Worm (Caenorhabditis elegans) whole organism, early embryonic: ENCODE measurements around the gene F21H7.2.

Experiments
- B0310.2 ChIP-seq: sonication (generic microtip); optimal IDR thresholded peaks from 2 replicates; lab custom pipeline; 2016; ENCODE audit warnings: mild to moderate bottlenecking, missing genetic modification characterization, missing compliant biosample characterization
- aly-1 ChIP-seq: sonication (generic microtip); optimal IDR thresholded peaks from 2 replicates; lab custom pipeline; 2016; ENCODE audit warnings: missing genetic modification characterization, missing compliant biosample characterization
- ama-1 ChIP-seq: fragments of 150-350 bp; optimal IDR thresholded peaks from 2 replicates; lab custom pipeline; 2014
- ceh-13 ChIP-seq: fragments of 200-800 bp; sonication (Bioruptor generic); optimal IDR thresholded peaks from 2 replicates; lab custom pipeline; 2018; ENCODE audit warnings: mild to moderate bottlenecking, missing genetic modification characterization, missing compliant biosample characterization
- ets-7 ChIP-seq: sonication (generic microtip); optimal IDR thresholded peaks from 2 replicates; lab custom pipeline; 2016; ENCODE audit warnings: missing genotype, missing genetic modification characterization, missing compliant biosample characterization
- flt-1 ChIP-seq: fragments of 200-800 bp; sonication (Bioruptor generic); IDR thresholded peaks from 2 replicates; pipeline ENCODE4 v1.3.6; 2022; ENCODE audit warnings: missing genetic modification characterization, missing compliant biosample characterization
- hmbx-1 ChIP-seq: sonication (generic microtip); optimal IDR thresholded peaks from 2 replicates; lab custom pipeline; 2016; ENCODE audit warnings: mild to moderate bottlenecking, missing genetic modification characterization, missing compliant biosample characterization
- hmg-4 ChIP-seq: fragments of 200-800 bp; sonication (Bioruptor generic); optimal IDR thresholded peaks from 2 replicates; lab custom pipeline; 2018; ENCODE audit warnings: mild to moderate bottlenecking, missing genetic modification characterization, missing compliant biosample characterization
- hnd-1 ChIP-seq: sonication (generic microtip); optimal IDR thresholded peaks from 2 replicates; lab custom pipeline; 2016; ENCODE audit warnings: missing genetic modification characterization, missing compliant biosample characterization
- sea-1 ChIP-seq: fragments of 200-800 bp; sonication (Bioruptor generic); conservative IDR thresholded peaks from 2 replicates; pipeline ENCODE4 v1.3.6; 2022; ENCODE audit warnings: missing genetic modification characterization, missing compliant biosample characterization
- tbx-37 ChIP-seq: fragments of 200-800 bp; sonication (Bioruptor generic); conservative IDR thresholded peaks from 2 replicates; pipeline ENCODE4 v1.3.6; 2022; ENCODE audit warnings: missing genetic modification reagents, missing genetic modification characterization, missing compliant biosample characterization
- tra-4 ChIP-seq: sonication (generic microtip); optimal IDR thresholded peaks from 2 replicates; lab custom pipeline; 2017; ENCODE audit warnings: missing genetic modification characterization, missing compliant biosample characterization

- TF ChIP-seq ama-1 (lab: Kevin White, UChicago) = no peak
- TF ChIP-seq tbx-37 (GFP tag; lab: Robert Waterston, UW) = no peak
- TF ChIP-seq flt-1 (GFP tag; lab: Robert Waterston, UW) = no peak
- no peak for TF ChIP-seq hnd-1
- no peak for TF ChIP-seq tra-4 (tag; lab: Kevin White, UChicago)
- no peak for TF ChIP-seq hmbx-1 (tag; lab: Kevin White, UChicago)
- TF ChIP-seq B0310.2 = no peak
- TF ChIP-seq ets-7 (tag; lab: Kevin White, UChicago) = no peak
- no peak for TF ChIP-seq sea-1 (GFP tag; lab: Robert Waterston, UW)
- no peak for TF ChIP-seq hmg-4 (GFP tag; lab: Kevin White, UChicago)
- TF ChIP-seq ceh-13 (GFP tag; lab: Kevin White, UChicago) = no peak
- TF ChIP-seq aly-1 = no peak
These were observed 9.8 kb downstream of the F21H7.2 start for ce11 chrV:16220020-16220419.
